Worm (Caenorhabditis elegans) whole organism, young adult: ENCODE data around the gene grwd-1.

Experiments used
- B0336.3 ChIP-seq: fragments of 200-800 bp; sonication (Bioruptor generic); IDR thresholded peaks from 2 replicates; pipeline ENCODE4 v1.3.6; 2022; ENCODE audit warnings: missing genetic modification characterization, missing compliant biosample characterization
- C17E4.6 ChIP-seq: fragments of 200-800 bp; sonication (Bioruptor generic); IDR thresholded peaks from 2 replicates; pipeline ENCODE4 v1.3.6; 2022; ENCODE audit warnings: missing genetic modification reagents, missing genetic modification characterization, missing compliant biosample characterization
- F39B2.1 ChIP-seq: fragments of 200-800 bp; sonication (Bioruptor generic); IDR thresholded peaks from 2 replicates; pipeline ENCODE4 v1.3.6; 2022; ENCODE audit warnings: missing genetic modification reagents, missing genetic modification characterization, missing compliant biosample characterization
- F49E8.2 ChIP-seq: sonication (generic microtip); optimal IDR thresholded peaks from 3 replicates; lab custom pipeline; 2017; ENCODE audit warnings: missing genetic modification characterization, mild to moderate bottlenecking, missing compliant biosample characterization, antibody characterized with exemption, moderate library complexity; ENCODE audit not compliant: insufficient read depth
- K11D2.4 ChIP-seq: fragments of 200-800 bp; sonication (Bioruptor generic); IDR thresholded peaks from 2 replicates; pipeline ENCODE4 v1.3.6; 2022; ENCODE audit warnings: missing genetic modification reagents, missing genetic modification characterization, missing compliant biosample characterization
- T07F8.4 ChIP-seq: sonication (generic microtip); optimal IDR thresholded peaks from 2 replicates; lab custom pipeline; 2016; ENCODE audit warnings: mild to moderate bottlenecking, missing genetic modification characterization, moderate library complexity, missing compliant biosample characterization
- Y95B8A.8 ChIP-seq: fragments of 200-800 bp; sonication (Bioruptor generic); IDR thresholded peaks from 2 replicates; pipeline ENCODE4 v1.3.6; 2022; ENCODE audit warnings: missing genetic modification reagents, missing genetic modification characterization, missing compliant biosample characterization
- ama-1 ChIP-seq, 3 experiments: fragments of 150-350 bp in 1 of 3; sonication (generic microtip) in 2 of 3; optimal IDR thresholded peaks; 2 replicates each; lab custom pipeline; 2014 to 2018; ENCODE audit warnings: missing biosample characterization in 2 of 3, missing genetic modification characterization in 2 of 3, missing genetic modification reagents in 2 of 3
- cebp-1 ChIP-seq, 2 experiments: fragments of 200-800 bp in 1 of 2; sonication (Bioruptor generic) in 1 of 2; sonication (generic microtip) in 1 of 2; IDR thresholded peaks in 1 of 2; optimal IDR thresholded peaks in 1 of 2; 2 replicates each; pipeline versions ENCODE4 v1.3.6 to Lab custom; 2017 to 2022; ENCODE audit warnings: missing compliant biosample characterization in 2 of 2, missing genetic modification characterization in 2 of 2, mild to moderate bottlenecking in 1 of 2, missing genetic modification reagents in 1 of 2, moderate library complexity in 1 of 2
- ceh-58 ChIP-seq: fragments of 200-800 bp; sonication (Bioruptor generic); IDR thresholded peaks from 2 replicates; pipeline ENCODE4 v1.3.6; 2022; ENCODE audit warnings: missing genetic modification characterization, missing compliant biosample characterization
- dox-1 ChIP-seq: fragments of 200-800 bp; sonication (Bioruptor generic); IDR thresholded peaks from 2 replicates; pipeline ENCODE4 v1.3.6; 2022; ENCODE audit warnings: missing genetic modification reagents, missing genetic modification characterization, missing compliant biosample characterization
- dpl-1 ChIP-seq: fragments of 150-350 bp; optimal IDR thresholded peaks from 2 replicates; lab custom pipeline; 2014; ENCODE audit warnings: missing biosample characterization, missing genetic modification reagents, missing genetic modification characterization
- ets-4 ChIP-seq: fragments of 200-800 bp; sonication (Bioruptor generic); optimal IDR thresholded peaks from 2 replicates; lab custom pipeline; 2018; ENCODE audit warnings: mild to moderate bottlenecking, missing genetic modification characterization, missing compliant biosample characterization
- hlh-26 ChIP-seq: fragments of 200-800 bp; sonication (Bioruptor generic); conservative IDR thresholded peaks from 2 replicates; pipeline ENCODE4 v1.3.6; 2022; ENCODE audit warnings: missing genetic modification reagents, missing genetic modification characterization, missing compliant biosample characterization
- lsy-27 ChIP-seq: sonication (generic microtip); optimal IDR thresholded peaks from 2 replicates; lab custom pipeline; 2017; ENCODE audit warnings: missing genetic modification characterization, mild to moderate bottlenecking, missing compliant biosample characterization, antibody characterized with exemption, missing genotype, borderline replicate concordance; ENCODE audit not compliant: insufficient read depth
- madf-10 ChIP-seq: sonication (generic microtip); optimal IDR thresholded peaks from 2 replicates; lab custom pipeline; 2016; ENCODE audit warnings: mild to moderate bottlenecking, missing genetic modification characterization, missing compliant biosample characterization
- madf-8 ChIP-seq: fragments of 200-800 bp; sonication (Bioruptor generic); conservative IDR thresholded peaks from 2 replicates; pipeline ENCODE4 v1.3.6; 2022; ENCODE audit warnings: missing genetic modification reagents, missing genetic modification characterization, missing compliant biosample characterization
- mes-4 ChIP-seq: sonication (generic microtip); optimal IDR thresholded peaks from 2 replicates; lab custom pipeline; 2016; ENCODE audit warnings: missing genotype, missing genetic modification characterization, missing compliant biosample characterization
- nfyb-1 ChIP-seq: fragments of 200-800 bp; sonication (Bioruptor generic); IDR thresholded peaks from 2 replicates; pipeline ENCODE4 v1.3.6; 2022; ENCODE audit warnings: missing genetic modification reagents, missing genetic modification characterization, missing compliant biosample characterization
- nhr-120 ChIP-seq: fragments of 200-800 bp; sonication (Bioruptor generic); IDR thresholded peaks from 2 replicates; pipeline ENCODE4 v1.3.6; 2022; ENCODE audit warnings: missing genetic modification characterization, missing compliant biosample characterization
- nhr-80 ChIP-seq: sonication (generic microtip); optimal IDR thresholded peaks from 2 replicates; lab custom pipeline; 2016; ENCODE audit warnings: missing genetic modification characterization, missing compliant biosample characterization
- nhr-90 ChIP-seq: sonication (generic microtip); optimal IDR thresholded peaks from 2 replicates; lab custom pipeline; 2016; ENCODE audit warnings: missing genotype, mild to moderate bottlenecking, missing genetic modification characterization, missing compliant biosample characterization
- rcor-1 ChIP-seq: fragments of 200-800 bp; sonication (Bioruptor generic); IDR thresholded peaks from 2 replicates; pipeline ENCODE4 v1.3.6; 2022; ENCODE audit warnings: missing genetic modification reagents, missing genetic modification characterization, missing compliant biosample characterization
- snpc-1.3 ChIP-seq: sonication (generic microtip); optimal IDR thresholded peaks from 2 replicates; lab custom pipeline; 2017; ENCODE audit warnings: missing genetic modification characterization, mild to moderate bottlenecking, missing compliant biosample characterization, antibody characterized with exemption, moderate library complexity, missing genotype, missing genetic modification reagents; ENCODE audit not compliant: insufficient read depth
- snpc-4 ChIP-seq, 5 experiments: fragments of 150-350 bp in 1 of 5; sonication (generic microtip) in 4 of 5; optimal IDR thresholded peaks; 2 replicates each; lab custom pipeline; 2014 to 2018; ENCODE audit warnings: missing genetic modification characterization in 5 of 5, missing biosample characterization in 3 of 5, antibody characterized with exemption in 2 of 5, mild to moderate bottlenecking in 2 of 5, missing compliant biosample characterization in 2 of 5, missing genotype in 2 of 5, moderate library complexity in 2 of 5, missing genetic modification reagents in 1 of 5
- sptf-2 ChIP-seq: fragments of 200-800 bp; sonication (Bioruptor generic); optimal IDR thresholded peaks from 2 replicates; lab custom pipeline; 2018; ENCODE audit warnings: mild to moderate bottlenecking, missing genetic modification characterization, missing compliant biosample characterization
- tbp1 ChIP-seq: fragments of 200-800 bp; sonication (Bioruptor generic); optimal IDR thresholded peaks from 2 replicates; lab custom pipeline; 2018; ENCODE audit warnings: mild to moderate bottlenecking, missing genetic modification characterization, missing compliant biosample characterization
- ztf-18 ChIP-seq: sonication (generic microtip); optimal IDR thresholded peaks from 2 replicates; lab custom pipeline; 2016; ENCODE audit warnings: missing genotype, mild to moderate bottlenecking, missing genetic modification characterization, missing compliant biosample characterization
- ztf-22 ChIP-seq: fragments of 200-800 bp; sonication (Bioruptor generic); optimal IDR thresholded peaks from 2 replicates; lab custom pipeline; 2018; ENCODE audit warnings: mild to moderate bottlenecking, missing genetic modification characterization, moderate library complexity, missing compliant biosample characterization
- ztf-6 ChIP-seq: fragments of 200-800 bp; sonication (Bioruptor generic); IDR thresholded peaks from 2 replicates; pipeline ENCODE4 v1.3.6; 2022; ENCODE audit warnings: missing genetic modification reagents, missing genetic modification characterization, missing compliant biosample characterization

Gene grwd-1

ce11 chrIII:5143520-5143919 is 9.7 kb upstream of the grwd-1 start:
- TF ChIP-seq snpc-1.3 (tag; lab: Kevin White, UChicago) (no peak), dpl-1 (GFP tag; lab: Kevin White, UChicago) (no peak), madf-8 (GFP tag; lab: Robert Waterston, UW) (no peak), dox-1 (GFP tag; lab: Robert Waterston, UW) (no peak), tbp1 (no peak), nhr-90 (tag; lab: Kevin White, UChicago) (no peak), K11D2.4 (GFP tag; lab: Robert Waterston, UW) (no peak), F39B2.1 (GFP tag; lab: Robert Waterston, UW) (no peak)

DNA sequence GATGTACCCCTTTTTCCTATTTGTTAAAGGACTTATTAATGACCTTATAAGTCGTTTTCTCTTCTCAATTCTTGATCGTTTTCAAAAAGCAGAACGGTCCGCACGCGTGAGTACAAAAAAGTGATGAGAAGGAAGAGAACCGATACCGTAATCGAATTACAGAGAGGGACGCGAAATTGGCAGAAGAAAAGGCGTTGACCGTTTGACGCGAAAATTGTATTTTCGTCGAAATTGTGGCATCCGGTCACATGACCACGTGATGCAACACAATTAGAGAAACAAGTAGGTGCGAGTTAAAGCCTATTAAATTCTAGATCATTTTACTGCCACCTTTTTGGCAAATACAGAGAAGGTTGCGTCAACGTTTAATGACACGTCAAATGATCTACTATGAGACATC is 9.1 kb upstream of the grwd-1 start:
- TF ChIP-seq mes-4 = no peak
- TF ChIP-seq F49E8.2 (tag; lab: Kevin White, UChicago) = no peak
- TF ChIP-seq ztf-6 (GFP tag; lab: Robert Waterston, UW) = no peak
- TF ChIP-seq ztf-18 (tag; lab: Kevin White, UChicago) = no peak
- TF ChIP-seq nhr-120 = no peak
- no peak for TF ChIP-seq nhr-90 (tag; lab: Kevin White, UChicago)
- no peak for TF ChIP-seq sptf-2
- TF ChIP-seq nfyb-1 = no peak
- no peak for TF ChIP-seq B0336.3 (GFP tag; lab: Robert Waterston, UW)
- no peak for TF ChIP-seq K11D2.4 (GFP tag; lab: Robert Waterston, UW)

ce11 chrIII:5145874-5146273 is 7.4 kb upstream of the grwd-1 start:
- TF ChIP-seq nhr-80 (peak; percentile 41), Y95B8A.8 (GFP tag; lab: Robert Waterston, UW) (no peak)

ce11 chrIII:5146749-5147148 is 6.5 kb upstream of the grwd-1 start:
- TF ChIP-seq ceh-58 = no peak
- TF ChIP-seq C17E4.6 (GFP tag; lab: Robert Waterston, UW) = 0 out of 2 replicates have a peak, but pooled peaks have one; percentile 10
- peak; percentile 19 for TF ChIP-seq ets-4 (GFP tag; lab: Kevin White, UChicago)
- TF ChIP-seq hlh-26 (GFP tag; lab: Robert Waterston, UW) = no peak
- peak; percentile 74 for TF ChIP-seq nhr-80
- TF ChIP-seq dox-1 (GFP tag; lab: Robert Waterston, UW) = 0 out of 2 replicates have a peak, but pooled peaks have one; percentile 34
- TF ChIP-seq ztf-18 (tag; lab: Kevin White, UChicago) = no peak
- TF ChIP-seq madf-10 (tag; lab: Kevin White, UChicago) = no peak
- no peak for TF ChIP-seq lsy-27 (tag; lab: Kevin White, UChicago)
- no peak for TF ChIP-seq ama-1 (optimal IDR thresholded peaks at IDR 0.05; lab: Kevin White, UChicago)
- no peak for TF ChIP-seq ama-1 (GFP tag; optimal IDR thresholded peaks at IDR 0.05; lab: Kevin White, UChicago)
- peak; percentile 66 for TF ChIP-seq ztf-22 (GFP tag; lab: Kevin White, UChicago)
- no peak for TF ChIP-seq cebp-1 (GFP tag; IDR thresholded peaks at IDR 0.05; lab: Robert Waterston, UW)
- TF ChIP-seq cebp-1 (tag; optimal IDR thresholded peaks at IDR 0.05; lab: Kevin White, UChicago) = peak; percentile 8

DNA sequence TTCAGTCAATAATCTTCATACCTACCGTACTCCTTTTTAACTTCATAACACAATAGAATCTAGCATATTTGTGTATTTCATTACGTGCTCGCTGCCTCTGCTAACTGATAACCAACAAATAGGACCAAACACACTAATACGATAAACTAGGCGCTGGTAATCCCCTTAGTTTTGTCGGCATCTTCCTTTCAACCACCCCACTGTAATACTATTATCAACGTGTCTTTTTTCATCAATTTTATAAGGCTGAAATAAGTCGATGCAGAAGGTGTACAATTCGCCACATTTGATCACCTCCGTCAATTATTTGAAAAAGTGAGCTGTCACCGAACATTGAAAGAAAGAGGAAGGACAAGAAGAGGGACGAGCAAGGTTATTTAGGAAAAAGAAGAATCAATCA is 5.8 kb upstream of the grwd-1 start:
- TF ChIP-seq nhr-80 (peak; percentile 40), ceh-58 (no peak), rcor-1 (GFP tag; lab: Robert Waterston, UW) (no peak), T07F8.4 (tag; lab: Kevin White, UChicago) (no peak), snpc-4 (GFP tag; optimal IDR thresholded peaks at IDR 0.05; lab: Kevin White, UChicago) (no peak), snpc-4 (tag; optimal IDR thresholded peaks at IDR 0.05; lab: Kevin White, UChicago) (no peak)
